Fruit fly (Drosophila melanogaster) whole organism, embryonic: ENCODE measurements around the gene Obp93a.

Experiments
- Atf-2 ChIP-seq: fragments of 200-800 bp; sonication (Bioruptor generic); optimal IDR thresholded peaks from 2 replicates; lab custom pipeline; 2016; ENCODE audit warnings: missing biosample characterization, missing genetic modification characterization
- BEAF-32 ChIP-seq: fragments of 200-800 bp; sonication (Bioruptor generic); optimal IDR thresholded peaks from 3 replicates; lab custom pipeline; 2017; ENCODE audit warnings: missing biosample characterization, missing genetic modification characterization, mild to moderate bottlenecking, moderate library complexity, missing genetic modification reagents
- CG11456 ChIP-seq: fragments of 200-800 bp; sonication (Bioruptor generic); IDR thresholded peaks from 3 replicates; pipeline ENCODE4 v1.3.6; 2022; ENCODE audit warnings: missing biosample characterization, missing genetic modification characterization
- CG11723 ChIP-seq: fragments of 200-800 bp; sonication (Bioruptor generic); optimal IDR thresholded peaks from 2 replicates; lab custom pipeline; 2017; ENCODE audit warnings: missing biosample characterization, mild to moderate bottlenecking, missing genetic modification characterization
- CG12391 ChIP-seq: fragments of 200-800 bp; sonication (Bioruptor generic); optimal IDR thresholded peaks from 3 replicates; lab custom pipeline; 2018; ENCODE audit warnings: missing biosample characterization, mild to moderate bottlenecking, missing genetic modification characterization, moderate library complexity
- CG12744 ChIP-seq: fragments of 200-800 bp; sonication (Bioruptor generic); optimal IDR thresholded peaks from 2 replicates; lab custom pipeline; 2016; ENCODE audit warnings: missing biosample characterization, missing genetic modification characterization
- CG12942 ChIP-seq: fragments of 200-800 bp; sonication (Bioruptor generic); optimal IDR thresholded peaks from 3 replicates; lab custom pipeline; 2016; ENCODE audit warnings: missing biosample characterization, missing genetic modification characterization
- CG13296 ChIP-seq: fragments of 200-800 bp; sonication (Bioruptor generic); optimal IDR thresholded peaks from 3 replicates; lab custom pipeline; 2018; ENCODE audit warnings: missing biosample characterization, mild to moderate bottlenecking, missing genetic modification characterization
- CG13424 ChIP-seq: fragments of 200-800 bp; sonication (Bioruptor generic); optimal IDR thresholded peaks from 2 replicates; lab custom pipeline; 2019; ENCODE audit warnings: missing biosample characterization, mild to moderate bottlenecking, missing genetic modification characterization, moderate library complexity
- CG15269 ChIP-seq: fragments of 200-800 bp; sonication (Bioruptor generic); optimal IDR thresholded peaks from 2 replicates; lab custom pipeline; 2018; ENCODE audit warnings: missing biosample characterization, mild to moderate bottlenecking, missing genetic modification characterization, moderate library complexity
- CG15601 ChIP-seq: fragments of 200-800 bp; sonication (Bioruptor generic); optimal IDR thresholded peaks from 3 replicates; lab custom pipeline; 2019; ENCODE audit warnings: missing biosample characterization, mild to moderate bottlenecking, missing genetic modification characterization, moderate library complexity
- CG31441 ChIP-seq: fragments of 200-800 bp; sonication (Bioruptor generic); IDR thresholded peaks from 2 replicates; pipeline ENCODE4 v1.3.6; 2022; ENCODE audit warnings: missing biosample characterization, missing genetic modification characterization
- CG32532 ChIP-seq: fragments of 200-800 bp; sonication (Bioruptor generic); IDR thresholded peaks from 2 replicates; pipeline ENCODE4 v1.3.6; 2022; ENCODE audit warnings: missing biosample characterization, missing genetic modification characterization
- CG3726 ChIP-seq: fragments of 200-800 bp; sonication (Bioruptor generic); IDR thresholded peaks from 3 replicates; pipeline ENCODE4, ENCODE4 v1.3.6; 2022; ENCODE audit warnings: missing biosample characterization, missing genetic modification characterization
- CG42726 ChIP-seq: fragments of 200-800 bp; sonication (Bioruptor generic); IDR thresholded peaks from 2 replicates; pipeline ENCODE4 v1.3.6; 2022; ENCODE audit warnings: missing biosample characterization, missing genetic modification characterization; ENCODE audit not compliant: partially characterized antibody
- CG6683 ChIP-seq: fragments of 200-800 bp; sonication (Bioruptor generic); optimal IDR thresholded peaks from 2 replicates; lab custom pipeline; 2017; ENCODE audit warnings: missing biosample characterization, mild to moderate bottlenecking, missing genetic modification characterization, missing genetic modification reagents
- CG7556 ChIP-seq: fragments of 200-800 bp; sonication (Bioruptor generic); optimal IDR thresholded peaks from 2 replicates; lab custom pipeline; 2017; ENCODE audit warnings: missing biosample characterization, mild to moderate bottlenecking, missing genetic modification characterization
- CG7839 ChIP-seq: fragments of 200-800 bp; sonication (Bioruptor generic); optimal IDR thresholded peaks from 3 replicates; lab custom pipeline; 2018; ENCODE audit warnings: missing biosample characterization, mild to moderate bottlenecking, missing genetic modification characterization, moderate library complexity
- CG8089 ChIP-seq: fragments of 200-800 bp; sonication (Bioruptor generic); optimal IDR thresholded peaks from 3 replicates; lab custom pipeline; 2016; ENCODE audit warnings: missing biosample characterization, missing genetic modification characterization
- CG8388 ChIP-seq: fragments of 200-800 bp; sonication (Bioruptor generic); optimal IDR thresholded peaks from 2 replicates; lab custom pipeline; 2019; ENCODE audit warnings: missing biosample characterization, mild to moderate bottlenecking, missing genetic modification characterization, moderate library complexity
- CG8765 ChIP-seq: fragments of 200-800 bp; sonication (Bioruptor generic); IDR thresholded peaks from 2 replicates; pipeline ENCODE4 v1.3.6; 2022; ENCODE audit warnings: missing biosample characterization, missing genetic modification characterization
- CrebB ChIP-seq: fragments of 200-800 bp; sonication (Bioruptor generic); optimal IDR thresholded peaks from 3 replicates; lab custom pipeline; 2018; ENCODE audit warnings: missing biosample characterization, mild to moderate bottlenecking, missing genetic modification characterization
- Dll ChIP-seq: fragments of 200-800 bp; sonication (Bioruptor generic); IDR thresholded peaks from 4 replicates; pipeline ENCODE4 v1.3.6; 2022; ENCODE audit warnings: missing biosample characterization, missing genetic modification characterization; ENCODE audit not compliant: partially characterized antibody
- E2f2 ChIP-seq: fragments of 200-800 bp; sonication (Bioruptor generic); IDR thresholded peaks from 2 replicates; pipeline ENCODE4 v1.3.6; 2022; ENCODE audit warnings: missing biosample characterization, missing genetic modification characterization
- Ets65A ChIP-seq: fragments of 200-800 bp; sonication (Bioruptor generic); peaks from one replicate; lab custom pipeline; 2016; ENCODE audit warnings: missing biosample characterization, missing genetic modification characterization
- Fer3 ChIP-seq: fragments of 200-800 bp; sonication (Bioruptor generic); optimal IDR thresholded peaks from 2 replicates; lab custom pipeline; 2018; ENCODE audit warnings: missing biosample characterization, mild to moderate bottlenecking, missing genetic modification characterization, moderate library complexity
- H15 ChIP-seq: fragments of 200-800 bp; sonication (Bioruptor generic); IDR thresholded peaks from 3 replicates; pipeline ENCODE4 v1.3.6; 2022; ENCODE audit warnings: missing biosample characterization, missing genetic modification characterization
- Hr39 ChIP-seq: fragments of >200 bp; optimal IDR thresholded peaks from 2 replicates; lab custom pipeline; 2017
- Meics ChIP-seq: fragments of 200-800 bp; sonication (Bioruptor generic); optimal IDR thresholded peaks from 2 replicates; lab custom pipeline; 2017; ENCODE audit warnings: missing biosample characterization, mild to moderate bottlenecking, missing genetic modification characterization
- Myb ChIP-seq: fragments of 200-800 bp; sonication (Bioruptor generic); optimal IDR thresholded peaks from 2 replicates; lab custom pipeline; 2016; ENCODE audit warnings: missing biosample characterization, missing genetic modification characterization
- NC2β ChIP-seq: fragments of 200-800 bp; sonication (Bioruptor generic); optimal IDR thresholded peaks from 2 replicates; lab custom pipeline; 2016; ENCODE audit warnings: missing biosample characterization, missing genetic modification characterization
- NK7.1 ChIP-seq: fragments of 200-800 bp; sonication (Bioruptor generic); optimal IDR thresholded peaks from 3 replicates; lab custom pipeline; 2016; ENCODE audit warnings: missing biosample characterization, missing genetic modification characterization
- Optix ChIP-seq: fragments of 200-800 bp; sonication (Bioruptor generic); IDR thresholded peaks from 3 replicates; pipeline ENCODE4 v1.3.6; 2022; ENCODE audit warnings: missing biosample characterization, missing genetic modification characterization
- Pdp1 ChIP-seq, 2 experiments: fragments of 200-800 bp; sonication (Bioruptor generic); optimal IDR thresholded peaks; 3 replicates each; lab custom pipeline; 2016; ENCODE audit warnings: missing biosample characterization in 2 of 2, missing genetic modification characterization in 2 of 2, mild to moderate bottlenecking in 1 of 2, moderate library complexity in 1 of 2
- Sin3A ChIP-seq: fragments of >200 bp; optimal IDR thresholded peaks from 2 replicates; lab custom pipeline; 2018
- amos ChIP-seq: fragments of 200-800 bp; sonication (Bioruptor generic); IDR thresholded peaks from 2 replicates; pipeline ENCODE4 v1.3.6; 2022; ENCODE audit warnings: missing biosample characterization, missing genetic modification characterization; ENCODE audit not compliant: partially characterized antibody
- ems ChIP-seq: fragments of 200-800 bp; sonication (Bioruptor generic); optimal IDR thresholded peaks from 3 replicates; lab custom pipeline; 2016; ENCODE audit warnings: missing biosample characterization, missing genetic modification characterization
- ewg ChIP-seq: fragments of 200-800 bp; sonication (Bioruptor generic); optimal IDR thresholded peaks from 3 replicates; lab custom pipeline; 2017; ENCODE audit warnings: mild to moderate bottlenecking, missing biosample characterization, missing genetic modification reagents, missing genetic modification characterization
- fu2 ChIP-seq: fragments of 200-800 bp; sonication (Bioruptor generic); optimal IDR thresholded peaks from 2 replicates; lab custom pipeline; 2016; ENCODE audit warnings: missing biosample characterization, missing genetic modification characterization
- insv ChIP-seq, 2 experiments: fragments of 200-800 bp; sonication (Bioruptor generic); optimal IDR thresholded peaks; 3 replicates each; lab custom pipeline; 2016 to 2018; ENCODE audit warnings: missing biosample characterization in 2 of 2, missing genetic modification characterization in 2 of 2
- inv ChIP-seq: fragments of 200-800 bp; sonication (Bioruptor generic); IDR thresholded peaks from 2 replicates; pipeline ENCODE4 v1.3.6; 2022; ENCODE audit warnings: missing biosample characterization, missing genetic modification characterization; ENCODE audit not compliant: partially characterized antibody
- lab ChIP-seq: fragments of 200-800 bp; sonication (Bioruptor generic); optimal IDR thresholded peaks from 3 replicates; lab custom pipeline; 2017; ENCODE audit warnings: missing biosample characterization, missing genetic modification characterization, mild to moderate bottlenecking, moderate library complexity, missing genetic modification reagents
- nom ChIP-seq: fragments of 200-800 bp; sonication (Bioruptor generic); optimal IDR thresholded peaks from 2 replicates; lab custom pipeline; 2017; ENCODE audit warnings: missing biosample characterization, missing genetic modification characterization, mild to moderate bottlenecking, moderate library complexity, missing genetic modification reagents
- pho ChIP-seq: fragments of 200-800 bp; sonication (Bioruptor generic); optimal IDR thresholded peaks from 2 replicates; lab custom pipeline; 2016; ENCODE audit warnings: missing biosample characterization, missing genetic modification characterization
- pum ChIP-seq: fragments of 200-800 bp; sonication (Bioruptor generic); optimal IDR thresholded peaks from 2 replicates; lab custom pipeline; 2016; ENCODE audit warnings: missing biosample characterization, missing genetic modification characterization
- seq ChIP-seq: fragments of 200-800 bp; sonication (Bioruptor generic); IDR thresholded peaks from 2 replicates; pipeline ENCODE4 v1.3.6; 2022; ENCODE audit warnings: missing biosample characterization, missing genetic modification characterization
- sisA ChIP-seq: fragments of 200-800 bp; sonication (Bioruptor generic); IDR thresholded peaks from 2 replicates; pipeline ENCODE4 v1.3.6; 2022; ENCODE audit warnings: missing biosample characterization, missing genetic modification characterization
- unc-4 ChIP-seq: fragments of 200-800 bp; sonication (Bioruptor generic); IDR thresholded peaks from 2 replicates; pipeline ENCODE4 v1.3.6; 2022; ENCODE audit warnings: missing biosample characterization, missing genetic modification characterization; ENCODE audit not compliant: partially characterized antibody
- z ChIP-seq: fragments of 200-800 bp; sonication (Bioruptor generic); IDR thresholded peaks from 3 replicates; pipeline ENCODE4 v1.3.6; 2022; ENCODE audit warnings: missing biosample characterization, missing genetic modification characterization
- zen2 ChIP-seq: fragments of 200-800 bp; sonication (Bioruptor generic); IDR thresholded peaks from 3 replicates; pipeline ENCODE4 v1.3.6; 2022; ENCODE audit warnings: missing biosample characterization, missing genetic modification characterization; ENCODE audit not compliant: partially characterized antibody

Obp93a gene

DNA sequence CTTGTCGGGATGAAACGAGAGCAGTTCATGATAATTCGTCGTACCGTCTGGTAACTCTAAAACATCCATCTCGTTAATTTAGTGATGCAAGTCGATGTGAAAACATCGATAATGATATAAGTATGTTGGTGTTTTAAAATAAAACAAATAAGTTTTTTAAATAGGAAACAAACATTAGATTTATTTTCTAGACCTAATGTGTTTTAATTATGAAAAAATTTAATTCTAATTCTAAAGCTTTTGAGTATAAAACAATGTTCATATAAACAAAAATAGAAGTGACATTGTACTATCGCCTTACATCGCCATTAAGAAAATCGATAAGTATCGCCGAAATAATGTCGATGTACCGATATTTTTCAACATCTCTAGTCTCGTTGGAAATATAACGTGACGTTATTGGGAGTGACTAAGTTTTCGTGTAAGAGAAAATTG lies 18.5 kb downstream of the Obp93a start, which contains the start of gene Rab11 (continued):
- TF ChIP-seq amos (GFP tag; lab: Robert Waterston, UW) (peak; percentile 91), CG11723 (no peak), CG13424 (peak; percentile 59), Myb (GFP tag; lab: Kevin White, UChicago) (no peak), CG8765 (0 out of 2 replicates have a peak, but pooled peaks have one; percentile 14), z (no peak), Ets65A (GFP tag; lab: Kevin White, UChicago) (peak; percentile 8), nom (GFP tag; lab: Kevin White, UChicago) (no peak), Dll (peak; percentile 91), insv (GFP tag; optimal IDR thresholded peaks at IDR 0.05; lab: Kevin White, UChicago) (peak in 1 of 2 experiments; percentile 31), CG15601 (tag; lab: Kevin White, UChicago) (peak; percentile 26), CG12744 (GFP tag; lab: Kevin White, UChicago) (no peak), Hr39 (lab: Kevin White, UChicago) (no peak), Pdp1 (GFP tag; optimal IDR thresholded peaks at IDR 0.05; lab: Kevin White, UChicago) (peak; percentile 36 to 44), unc-4 (GFP tag; lab: Robert Waterston, UW) (peak; percentile 84), E2f2 (GFP tag; lab: Robert Waterston, UW) (peak; percentile 64), BEAF-32 (peak; percentile 93), NK7.1 (no peak), H15 (GFP tag; lab: Robert Waterston, UW) (no peak), pum (peak; percentile 52), CG7839 (tag; lab: Kevin White, UChicago) (peak; percentile 54), CG6683 (GFP tag; lab: Kevin White, UChicago) (no peak), CG8388 (GFP tag; lab: Kevin White, UChicago) (peak; percentile 21), zen2 (GFP tag; lab: Robert Waterston, UW) (peak; percentile 81; the same call in 1 of the 3 replicates), CG32532 (peak; percentile 72), CG31441 (GFP tag; lab: Robert Waterston, UW) (peak; percentile 59; the same call in 1 of the 2 replicates), CG12942 (GFP tag; lab: Kevin White, UChicago) (peak; percentile 2), inv (GFP tag; lab: Robert Waterston, UW) (peak; percentile 89), CG7556 (GFP tag; lab: Kevin White, UChicago) (peak; percentile 42), Meics (GFP tag; lab: Kevin White, UChicago) (peak; percentile 21), CG15269 (tag; lab: Kevin White, UChicago) (peak; percentile 45), CG3726 (GFP tag; lab: Robert Waterston, UW) (no peak), Fer3 (tag; lab: Kevin White, UChicago) (no peak), ems (GFP tag; lab: Kevin White, UChicago) (peak; percentile 68), fu2 (GFP tag; lab: Kevin White, UChicago) (peak; percentile 20), CG13296 (GFP tag; lab: Kevin White, UChicago) (peak; percentile 22), pho (GFP tag; lab: Kevin White, UChicago) (peak; percentile 10), CrebB (tag; lab: Kevin White, UChicago) (no peak), sisA (GFP tag; lab: Robert Waterston, UW) (peak; percentile 34; the same call in 1 of the 2 replicates), ewg (GFP tag; lab: Kevin White, UChicago) (peak; percentile 16), Sin3A (peak; percentile 23), NC2β (GFP tag; lab: Kevin White, UChicago) (no peak), lab (GFP tag; lab: Kevin White, UChicago) (peak; percentile 44), CG12391 (tag; lab: Kevin White, UChicago) (peak; percentile 77), seq (GFP tag; lab: Robert Waterston, UW) (no peak), CG11456 (GFP tag; lab: Robert Waterston, UW) (0 out of 3 replicates have a peak, but pooled peaks have one; percentile 45), CG8089 (GFP tag; lab: Kevin White, UChicago) (no peak), Optix (GFP tag; lab: Robert Waterston, UW) (no peak), Atf-2 (peak; percentile 24), CG42726 (GFP tag; lab: Robert Waterston, UW) (peak; percentile 34; the same call in 1 of the 2 replicates)
